Worm (Caenorhabditis elegans) whole organism, late embryonic: Measurements from ENCODE around the gene algn-1.

Experiments used
- C38D4.7 ChIP-seq: fragments of 200-800 bp; sonication (Bioruptor generic); optimal IDR thresholded peaks from 2 replicates; lab custom pipeline; 2018; ENCODE audit warnings: mild to moderate bottlenecking, missing genetic modification characterization, moderate library complexity, missing compliant biosample characterization
- F13H6.1 ChIP-seq: sonication (generic microtip); optimal IDR thresholded peaks from 2 replicates; lab custom pipeline; 2016; ENCODE audit warnings: missing genetic modification characterization, missing compliant biosample characterization
- K02D7.2 ChIP-seq: sonication (generic microtip); optimal IDR thresholded peaks from 2 replicates; lab custom pipeline; 2017; ENCODE audit warnings: mild to moderate bottlenecking, missing genetic modification characterization, missing compliant biosample characterization
- K09A11.1 ChIP-seq: sonication (generic microtip); optimal IDR thresholded peaks from 2 replicates; lab custom pipeline; 2017; ENCODE audit warnings: antibody characterized with exemption, mild to moderate bottlenecking, missing genetic modification characterization, missing compliant biosample characterization; ENCODE audit not compliant: insufficient read depth
- Y22D7AL.16 ChIP-seq: sonication (generic microtip); optimal IDR thresholded peaks from 2 replicates; lab custom pipeline; 2016; ENCODE audit warnings: missing genetic modification characterization, missing compliant biosample characterization
- ahr-1 ChIP-seq: sonication (generic microtip); optimal IDR thresholded peaks from 2 replicates; lab custom pipeline; 2016; ENCODE audit warnings: missing genetic modification characterization, missing compliant biosample characterization
- ama-1 ChIP-seq: fragments of 150-350 bp; optimal IDR thresholded peaks from 2 replicates; lab custom pipeline; 2014
- ceh-14 ChIP-seq: sonication (generic microtip); optimal IDR thresholded peaks from 2 replicates; lab custom pipeline; 2016; ENCODE audit warnings: missing genotype, missing genetic modification characterization, missing compliant biosample characterization
- ceh-18 ChIP-seq: sonication (generic microtip); optimal IDR thresholded peaks from 2 replicates; lab custom pipeline; 2016; ENCODE audit warnings: missing genetic modification characterization, missing compliant biosample characterization
- ceh-19 ChIP-seq: fragments of 200-800 bp; sonication (Bioruptor generic); optimal IDR thresholded peaks from 2 replicates; lab custom pipeline; 2018; ENCODE audit warnings: mild to moderate bottlenecking, missing genetic modification characterization, missing compliant biosample characterization
- ceh-2 ChIP-seq: sonication (generic microtip); optimal IDR thresholded peaks from 2 replicates; lab custom pipeline; 2016; ENCODE audit warnings: missing genotype, missing genetic modification characterization, missing compliant biosample characterization
- ceh-22 ChIP-seq: sonication (generic microtip); optimal IDR thresholded peaks from 2 replicates; lab custom pipeline; 2017; ENCODE audit warnings: missing biosample characterization, missing genetic modification characterization
- ceh-24 ChIP-seq: sonication (generic microtip); optimal IDR thresholded peaks from 2 replicates; lab custom pipeline; 2016; ENCODE audit warnings: mild to moderate bottlenecking, missing genetic modification characterization, missing compliant biosample characterization
- ceh-30 ChIP-seq: fragments of 150-350 bp; optimal IDR thresholded peaks from 2 replicates; lab custom pipeline; 2014; ENCODE audit warnings: missing biosample characterization, missing genetic modification characterization
- ceh-34 ChIP-seq: sonication (generic microtip); optimal IDR thresholded peaks from 2 replicates; lab custom pipeline; 2016; ENCODE audit warnings: mild to moderate bottlenecking, missing genetic modification characterization, missing compliant biosample characterization
- ceh-45 ChIP-seq: fragments of 200-800 bp; sonication (Bioruptor generic); IDR thresholded peaks from 2 replicates; pipeline ENCODE4 v1.3.6; 2022; ENCODE audit warnings: missing genetic modification reagents, missing genetic modification characterization, missing compliant biosample characterization
- ceh-48 ChIP-seq: sonication (generic microtip); optimal IDR thresholded peaks from 2 replicates; lab custom pipeline; 2016; ENCODE audit warnings: missing genetic modification characterization, inconsistent platforms, missing compliant biosample characterization
- ceh-6 ChIP-seq: fragments of 200-800 bp; sonication (Bioruptor generic); optimal IDR thresholded peaks from 2 replicates; lab custom pipeline; 2018; ENCODE audit warnings: mild to moderate bottlenecking, missing genetic modification characterization, missing compliant biosample characterization
- ceh-9 ChIP-seq: sonication (generic microtip); optimal IDR thresholded peaks from 2 replicates; lab custom pipeline; 2016; ENCODE audit warnings: mild to moderate bottlenecking, missing genetic modification characterization, inconsistent platforms, missing compliant biosample characterization
- che-1 ChIP-seq: sonication (generic microtip); optimal IDR thresholded peaks from 2 replicates; lab custom pipeline; 2016; ENCODE audit warnings: mild to moderate bottlenecking, missing genetic modification characterization, missing compliant biosample characterization
- dmd-4 ChIP-seq: sonication (generic microtip); optimal IDR thresholded peaks from 2 replicates; lab custom pipeline; 2016; ENCODE audit warnings: borderline replicate concordance, missing genetic modification characterization, missing compliant biosample characterization
- elt-4 ChIP-seq: sonication (generic microtip); optimal IDR thresholded peaks from 2 replicates; lab custom pipeline; 2016; ENCODE audit warnings: missing genetic modification characterization, missing compliant biosample characterization
- eyg-1 ChIP-seq: sonication (generic microtip); optimal IDR thresholded peaks from 2 replicates; lab custom pipeline; 2016; ENCODE audit warnings: missing genotype, missing genetic modification characterization, missing compliant biosample characterization
- fax-1 ChIP-seq: sonication (generic microtip); optimal IDR thresholded peaks from 2 replicates; lab custom pipeline; 2016; ENCODE audit warnings: missing genotype, missing genetic modification characterization, missing compliant biosample characterization
- fkh-10 ChIP-seq: fragments of 150-350 bp; optimal IDR thresholded peaks from 2 replicates; lab custom pipeline; 2014; ENCODE audit warnings: missing biosample characterization, missing genetic modification reagents, missing genetic modification characterization
- fkh-6 ChIP-seq: sonication (generic microtip); optimal IDR thresholded peaks from 2 replicates; lab custom pipeline; 2016; ENCODE audit warnings: missing genetic modification characterization, missing compliant biosample characterization
- gmeb-2 ChIP-seq: sonication (generic microtip); optimal IDR thresholded peaks from 2 replicates; lab custom pipeline; 2016; ENCODE audit warnings: missing genetic modification characterization, inconsistent platforms, missing compliant biosample characterization
- hlh-13 ChIP-seq: fragments of 200-800 bp; sonication (Bioruptor generic); optimal IDR thresholded peaks from 2 replicates; lab custom pipeline; 2018; ENCODE audit warnings: mild to moderate bottlenecking, missing genetic modification characterization, missing compliant biosample characterization
- hlh-15 ChIP-seq: sonication (generic microtip); optimal IDR thresholded peaks from 2 replicates; lab custom pipeline; 2016; ENCODE audit warnings: missing genetic modification characterization, missing compliant biosample characterization
- hlh-30 ChIP-seq: sonication (generic microtip); optimal IDR thresholded peaks from 2 replicates; lab custom pipeline; 2017; ENCODE audit warnings: antibody characterized with exemption, missing genetic modification characterization, missing compliant biosample characterization; ENCODE audit not compliant: insufficient read depth
- hlh-6 ChIP-seq: sonication (generic microtip); optimal IDR thresholded peaks from 2 replicates; lab custom pipeline; 2016; ENCODE audit warnings: missing genotype, missing genetic modification characterization, missing compliant biosample characterization
- hlh-8 ChIP-seq: sonication (generic microtip); optimal IDR thresholded peaks from 2 replicates; lab custom pipeline; 2016; ENCODE audit warnings: missing genotype, missing genetic modification characterization, missing compliant biosample characterization
- lim-6 ChIP-seq: sonication (generic microtip); optimal IDR thresholded peaks from 2 replicates; lab custom pipeline; 2016; ENCODE audit warnings: missing genetic modification characterization, missing compliant biosample characterization
- lin-11 ChIP-seq: fragments of 200-800 bp; sonication (Bioruptor generic); optimal IDR thresholded peaks from 2 replicates; lab custom pipeline; 2018; ENCODE audit warnings: mild to moderate bottlenecking, missing genetic modification characterization, missing compliant biosample characterization
- madf-2 ChIP-seq: sonication (generic microtip); optimal IDR thresholded peaks from 2 replicates; lab custom pipeline; 2017; ENCODE audit warnings: missing genetic modification characterization, missing compliant biosample characterization
- mec-3 ChIP-seq: sonication (generic microtip); optimal IDR thresholded peaks from 2 replicates; lab custom pipeline; 2016; ENCODE audit warnings: borderline replicate concordance, missing genetic modification characterization, missing compliant biosample characterization
- nfya-1 ChIP-seq: sonication (generic microtip); optimal IDR thresholded peaks from 2 replicates; lab custom pipeline; 2017; ENCODE audit warnings: missing genetic modification characterization, mild to moderate bottlenecking, missing compliant biosample characterization, antibody characterized with exemption, moderate library complexity
- nhr-11 ChIP-seq: fragments of 150-350 bp; optimal IDR thresholded peaks from 2 replicates; lab custom pipeline; 2014; ENCODE audit warnings: missing biosample characterization, missing genetic modification characterization
- odd-2 ChIP-seq: sonication (generic microtip); optimal IDR thresholded peaks from 2 replicates; lab custom pipeline; 2017; ENCODE audit warnings: antibody characterized with exemption, mild to moderate bottlenecking, missing genetic modification characterization, missing compliant biosample characterization
- pag-3 ChIP-seq: sonication (generic microtip); optimal IDR thresholded peaks from 2 replicates; lab custom pipeline; 2016; ENCODE audit warnings: missing compliant biosample characterization, missing genetic modification characterization, borderline replicate concordance
- pat-9 ChIP-seq: fragments of 200-800 bp; sonication (Bioruptor generic); optimal IDR thresholded peaks from 2 replicates; lab custom pipeline; 2018; ENCODE audit warnings: mild to moderate bottlenecking, missing genetic modification characterization, moderate library complexity, missing compliant biosample characterization
- pax-1 ChIP-seq: fragments of 150-350 bp; optimal IDR thresholded peaks from 2 replicates; lab custom pipeline; 2014; ENCODE audit warnings: missing biosample characterization, missing genetic modification characterization
- pha-2 ChIP-seq: sonication (generic microtip); optimal IDR thresholded peaks from 2 replicates; lab custom pipeline; 2017; ENCODE audit warnings: mild to moderate bottlenecking, missing genetic modification characterization, missing compliant biosample characterization
- pha-4 ChIP-seq: fragments of 150-350 bp; optimal IDR thresholded peaks from 2 replicates; lab custom pipeline; 2018; ENCODE audit warnings: missing biosample characterization, missing genetic modification reagents, missing genetic modification characterization
- pqm-1 ChIP-seq: sonication (generic microtip); optimal IDR thresholded peaks from 2 replicates; lab custom pipeline; 2016; ENCODE audit warnings: missing genetic modification characterization, missing compliant biosample characterization
- ref-2 ChIP-seq: sonication (generic microtip); optimal IDR thresholded peaks from 2 replicates; lab custom pipeline; 2016; ENCODE audit warnings: missing genetic modification characterization, missing compliant biosample characterization
- sdc-2 ChIP-seq: sonication (generic microtip); optimal IDR thresholded peaks from 2 replicates; lab custom pipeline; 2016; ENCODE audit warnings: missing genotype, missing genetic modification characterization, missing compliant biosample characterization
- sox-2 ChIP-seq: fragments of 200-800 bp; sonication (Bioruptor generic); IDR thresholded peaks from 2 replicates; pipeline ENCODE4 v1.3.6; 2022; ENCODE audit warnings: missing genetic modification reagents, missing genetic modification characterization, missing compliant biosample characterization
- tbx-2 ChIP-seq: sonication (generic microtip); optimal IDR thresholded peaks from 2 replicates; lab custom pipeline; 2016; ENCODE audit warnings: missing genetic modification characterization, missing compliant biosample characterization
- tbx-7 ChIP-seq: sonication (generic microtip); optimal IDR thresholded peaks from 2 replicates; lab custom pipeline; 2016; ENCODE audit warnings: missing genotype, missing genetic modification characterization, missing compliant biosample characterization
- unc-42 ChIP-seq: sonication (generic microtip); optimal IDR thresholded peaks from 2 replicates; lab custom pipeline; 2016; ENCODE audit warnings: missing genotype, missing genetic modification characterization, missing compliant biosample characterization
- unc-55 ChIP-seq: sonication (generic microtip); optimal IDR thresholded peaks from 2 replicates; lab custom pipeline; 2017; ENCODE audit warnings: missing biosample characterization, missing genetic modification reagents, missing genetic modification characterization
- zip-5 ChIP-seq: sonication (generic microtip); optimal IDR thresholded peaks from 2 replicates; lab custom pipeline; 2016; ENCODE audit warnings: missing genetic modification characterization, missing compliant biosample characterization
- ztf-16 ChIP-seq: sonication (generic microtip); optimal IDR thresholded peaks from 2 replicates; lab custom pipeline; 2017; ENCODE audit warnings: missing genetic modification characterization, missing compliant biosample characterization

The algn-1 gene

DNA sequence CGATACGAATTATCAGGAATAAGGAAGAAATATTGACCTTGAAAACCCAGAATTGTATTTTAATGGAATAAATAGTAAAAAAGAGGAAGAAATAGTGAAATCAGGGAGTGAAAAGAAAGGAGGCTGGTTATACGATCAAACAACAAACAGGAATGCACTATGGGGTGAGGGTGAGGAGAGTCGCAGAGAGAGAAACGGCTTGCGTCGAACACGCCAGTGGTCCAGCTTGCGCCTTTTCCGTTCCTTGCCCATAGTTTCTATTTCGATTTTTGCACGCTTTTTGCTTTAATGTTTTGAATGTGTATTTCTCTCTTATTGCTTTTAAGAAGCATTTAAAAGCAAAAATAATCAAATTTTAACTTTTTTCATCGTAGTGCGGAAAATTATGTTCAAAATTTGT is 6.3 kb upstream of the algn-1 start (continued):
- TF ChIP-seq ceh-34 (tag; lab: Kevin White, UChicago) (peak; percentile 87), ceh-18 (tag; lab: Kevin White, UChicago) (peak; percentile 64), ceh-6 (no peak), nfya-1 (peak; percentile 83), madf-2 (tag; lab: Kevin White, UChicago) (peak; percentile 41), hlh-30 (tag; lab: Kevin White, UChicago) (peak; percentile 41), ahr-1 (tag; lab: Kevin White, UChicago) (no peak), lim-6 (tag; lab: Kevin White, UChicago) (peak; percentile 26), ceh-48 (tag; lab: Kevin White, UChicago) (peak; percentile 8), lin-11 (peak; percentile 5), unc-42 (tag; lab: Kevin White, UChicago) (peak; percentile 56), K02D7.2 (no peak), hlh-13 (GFP tag; lab: Kevin White, UChicago) (peak; percentile 51), pqm-1 (peak; percentile 32), elt-4 (tag; lab: Kevin White, UChicago) (no peak), fax-1 (tag; lab: Kevin White, UChicago) (peak; percentile 40), gmeb-2 (tag; lab: Kevin White, UChicago) (peak; percentile 55), ceh-45 (GFP tag; lab: Robert Waterston, UW) (no peak), ceh-22 (no peak), dmd-4 (no peak), pag-3 (tag; lab: Kevin White, UChicago) (no peak), mec-3 (tag; lab: Kevin White, UChicago) (no peak), pha-4 (no peak), unc-55 (GFP tag; lab: Kevin White, UChicago) (no peak), ceh-9 (tag; lab: Kevin White, UChicago) (no peak), tbx-2 (tag; lab: Kevin White, UChicago) (peak; percentile 78), ama-1 (lab: Kevin White, UChicago) (no peak), ceh-30 (tag; lab: Kevin White, UChicago) (peak; percentile 37), pax-1 (tag; lab: Kevin White, UChicago) (no peak), Y22D7AL.16 (tag; lab: Kevin White, UChicago) (no peak), sdc-2 (peak; percentile 55), hlh-6 (tag; lab: Kevin White, UChicago) (no peak), ceh-24 (no peak), hlh-15 (tag; lab: Kevin White, UChicago) (peak; percentile 5), K09A11.1 (peak; percentile 19), ztf-16 (peak; percentile 74), odd-2 (tag; lab: Kevin White, UChicago) (no peak), che-1 (tag; lab: Kevin White, UChicago) (peak; percentile 22), eyg-1 (no peak), hlh-8 (peak; percentile 11), ceh-19 (GFP tag; lab: Kevin White, UChicago) (peak; percentile 77), C38D4.7 (GFP tag; lab: Kevin White, UChicago) (peak; percentile 32), pha-2 (tag; lab: Kevin White, UChicago) (peak; percentile 17), fkh-10 (GFP tag; lab: Kevin White, UChicago) (no peak), fkh-6 (tag; lab: Kevin White, UChicago) (peak; percentile 56), F13H6.1 (tag; lab: Kevin White, UChicago) (peak; percentile 54), zip-5 (tag; lab: Kevin White, UChicago) (no peak), pat-9 (tag; lab: Kevin White, UChicago) (peak; percentile 62), nhr-11 (no peak), ceh-2 (tag; lab: Kevin White, UChicago) (peak; percentile 45), tbx-7 (tag; lab: Kevin White, UChicago) (no peak), sox-2 (0 out of 2 replicates have a peak, but pooled peaks have one; percentile 23), ref-2 (tag; lab: Kevin White, UChicago) (peak; percentile 32), ceh-14 (tag; lab: Kevin White, UChicago) (peak; percentile 68)
